Fruit fly (Drosophila melanogaster) whole organism, embryonic: ENCODE results near the gene Cap-D2.

Source experiments
- B-H2 ChIP-seq: fragments of 200-800 bp; sonication (Bioruptor generic); optimal IDR thresholded peaks from 2 replicates; lab custom pipeline; 2018; ENCODE audit warnings: missing biosample characterization, mild to moderate bottlenecking, missing genetic modification characterization
- Bdp1 ChIP-seq: fragments of 200-800 bp; sonication (Bioruptor generic); optimal IDR thresholded peaks from 3 replicates; lab custom pipeline; 2016; ENCODE audit warnings: missing biosample characterization, missing genetic modification characterization
- BtbVII ChIP-seq: fragments of 200-800 bp; sonication (Bioruptor generic); optimal IDR thresholded peaks from 3 replicates; lab custom pipeline; 2017; ENCODE audit warnings: missing biosample characterization, mild to moderate bottlenecking, missing genetic modification characterization
- CG1024 ChIP-seq: fragments of 200-800 bp; sonication (Bioruptor generic); IDR thresholded peaks from 2 replicates; pipeline ENCODE4 v1.3.6; 2022; ENCODE audit warnings: missing biosample characterization, missing genetic modification characterization
- CG11085 ChIP-seq: fragments of 200-800 bp; sonication (Bioruptor generic); IDR thresholded peaks from 2 replicates; pipeline ENCODE4 v1.3.6; 2022; ENCODE audit warnings: missing biosample characterization, missing genetic modification characterization
- CG12155 ChIP-seq: fragments of 200-800 bp; sonication (Bioruptor generic); optimal IDR thresholded peaks from 3 replicates; lab custom pipeline; 2016; ENCODE audit warnings: missing biosample characterization, missing genetic modification characterization
- CG1233 ChIP-seq: fragments of 200-800 bp; sonication (Bioruptor generic); optimal IDR thresholded peaks from 4 replicates; lab custom pipeline; 2018; ENCODE audit warnings: missing biosample characterization, mild to moderate bottlenecking, missing genetic modification characterization
- CG12391 ChIP-seq: fragments of 200-800 bp; sonication (Bioruptor generic); optimal IDR thresholded peaks from 3 replicates; lab custom pipeline; 2018; ENCODE audit warnings: missing biosample characterization, mild to moderate bottlenecking, missing genetic modification characterization, moderate library complexity
- CG12659 ChIP-seq: fragments of 200-800 bp; sonication (Bioruptor generic); optimal IDR thresholded peaks from 3 replicates; lab custom pipeline; 2017; ENCODE audit warnings: mild to moderate bottlenecking, missing biosample characterization, missing genetic modification reagents, missing genetic modification characterization
- CG15011 ChIP-seq: fragments of 200-800 bp; sonication (Bioruptor generic); optimal IDR thresholded peaks from 3 replicates; lab custom pipeline; 2018; ENCODE audit warnings: missing biosample characterization, mild to moderate bottlenecking, missing genetic modification characterization
- CG1602 ChIP-seq: fragments of 200-800 bp; sonication (Bioruptor generic); optimal IDR thresholded peaks from 3 replicates; lab custom pipeline; 2016; ENCODE audit warnings: missing biosample characterization, missing genetic modification characterization
- CG1603 ChIP-seq: fragments of 200-800 bp; sonication (Bioruptor generic); optimal IDR thresholded peaks from 2 replicates; lab custom pipeline; 2019; ENCODE audit warnings: missing biosample characterization, mild to moderate bottlenecking, missing genetic modification characterization, moderate library complexity
- CG17385 ChIP-seq: fragments of 200-800 bp; sonication (Bioruptor generic); optimal IDR thresholded peaks from 3 replicates; lab custom pipeline; 2018; ENCODE audit warnings: missing biosample characterization, mild to moderate bottlenecking, missing genetic modification characterization
- CG2120 ChIP-seq: fragments of 200-800 bp; sonication (Bioruptor generic); optimal IDR thresholded peaks from 3 replicates; lab custom pipeline; 2016; ENCODE audit warnings: missing biosample characterization, missing genetic modification characterization
- CG3065 ChIP-seq: fragments of 200-800 bp; sonication (Bioruptor generic); optimal IDR thresholded peaks from 2 replicates; lab custom pipeline; 2016; ENCODE audit warnings: missing biosample characterization, missing genetic modification characterization
- CG31365 ChIP-seq: fragments of 200-800 bp; sonication (Bioruptor generic); optimal IDR thresholded peaks from 2 replicates; lab custom pipeline; 2018; ENCODE audit warnings: missing biosample characterization, mild to moderate bottlenecking, missing genetic modification characterization
- CG3847 ChIP-seq: fragments of 200-800 bp; sonication (Bioruptor generic); IDR thresholded peaks from 2 replicates; pipeline ENCODE4 v1.3.6; 2022; ENCODE audit warnings: missing biosample characterization, missing genetic modification characterization
- CG4424 ChIP-seq: fragments of 200-800 bp; sonication (Bioruptor generic); optimal IDR thresholded peaks from 3 replicates; lab custom pipeline; 2016; ENCODE audit warnings: missing biosample characterization, missing genetic modification characterization
- CG6765 ChIP-seq: fragments of 200-800 bp; sonication (Bioruptor generic); optimal IDR thresholded peaks from 3 replicates; lab custom pipeline; 2017; ENCODE audit warnings: missing biosample characterization, mild to moderate bottlenecking, missing genetic modification characterization
- CG8089 ChIP-seq: fragments of 200-800 bp; sonication (Bioruptor generic); optimal IDR thresholded peaks from 3 replicates; lab custom pipeline; 2016; ENCODE audit warnings: missing biosample characterization, missing genetic modification characterization
- CG9932 ChIP-seq: fragments of 200-800 bp; sonication (Bioruptor generic); IDR thresholded peaks from 2 replicates; pipeline ENCODE4 v1.3.6; 2022; ENCODE audit warnings: missing biosample characterization, missing genetic modification characterization
- Doc2 ChIP-seq: fragments of 200-800 bp; sonication (Bioruptor generic); IDR thresholded peaks from 2 replicates; pipeline ENCODE4 v1.3.6; 2022; ENCODE audit warnings: missing biosample characterization, missing genetic modification characterization
- ERR ChIP-seq: fragments of 200-800 bp; sonication (Bioruptor generic); optimal IDR thresholded peaks from 2 replicates; lab custom pipeline; 2016; ENCODE audit warnings: missing biosample characterization, missing genetic modification characterization
- Fer3 ChIP-seq: fragments of 200-800 bp; sonication (Bioruptor generic); optimal IDR thresholded peaks from 2 replicates; lab custom pipeline; 2018; ENCODE audit warnings: missing biosample characterization, mild to moderate bottlenecking, missing genetic modification characterization, moderate library complexity
- Hr78 ChIP-seq, 2 experiments: fragments of 200-800 bp in 1 of 2; fragments of >200 bp in 1 of 2; sonication (Bioruptor generic) in 1 of 2; optimal IDR thresholded peaks; 2 replicates each; lab custom pipeline; 2017 to 2019; ENCODE audit warnings: missing biosample characterization in 2 of 2, missing genetic modification characterization in 2 of 2, mild to moderate bottlenecking in 1 of 2, moderate library complexity in 1 of 2
- Hsf ChIP-seq: fragments of 200-800 bp; sonication (Bioruptor generic); optimal IDR thresholded peaks from 3 replicates; lab custom pipeline; 2016; ENCODE audit warnings: missing biosample characterization, missing genetic modification characterization
- Jarid2 ChIP-seq: fragments of 200-800 bp; sonication (Bioruptor generic); optimal IDR thresholded peaks from 3 replicates; lab custom pipeline; 2017; ENCODE audit warnings: mild to moderate bottlenecking, missing biosample characterization, missing genetic modification reagents, missing genetic modification characterization
- Meics ChIP-seq: fragments of 200-800 bp; sonication (Bioruptor generic); optimal IDR thresholded peaks from 2 replicates; lab custom pipeline; 2017; ENCODE audit warnings: missing biosample characterization, mild to moderate bottlenecking, missing genetic modification characterization
- Nf-YB ChIP-seq: fragments of 200-800 bp; sonication (Bioruptor generic); optimal IDR thresholded peaks from 3 replicates; lab custom pipeline; 2019; ENCODE audit warnings: missing biosample characterization, mild to moderate bottlenecking, missing genetic modification characterization, moderate library complexity
- Nf-YC ChIP-seq: fragments of 200-800 bp; optimal IDR thresholded peaks from 3 replicates; lab custom pipeline; 2019; ENCODE audit warnings: missing biosample characterization, mild to moderate bottlenecking, missing genetic modification characterization, moderate library complexity
- Trl ChIP-seq, 3 experiments: fragments of >200 bp in 2 of 3; fragments of 200-800 bp in 1 of 3; sonication (Bioruptor generic) in 1 of 3; optimal IDR thresholded peaks; 2 replicates in 1 of 3; 3 replicates in 2 of 3; lab custom pipeline; 2016 to 2017; ENCODE audit warnings: missing biosample characterization in 1 of 3, missing genetic modification characterization in 1 of 3
- bbx ChIP-seq: fragments of 200-800 bp; sonication (Bioruptor generic); IDR thresholded peaks from 2 replicates; pipeline ENCODE4 v1.3.6; 2022; ENCODE audit warnings: missing biosample characterization, missing genetic modification characterization; ENCODE audit not compliant: partially characterized antibody
- cg ChIP-seq: fragments of 200-800 bp; sonication (Bioruptor generic); optimal IDR thresholded peaks from 3 replicates; lab custom pipeline; 2019; ENCODE audit warnings: missing biosample characterization, mild to moderate bottlenecking, missing genetic modification characterization, moderate library complexity
- chif ChIP-seq, 2 experiments: fragments of 200-800 bp; sonication (Bioruptor generic); optimal IDR thresholded peaks; 3 replicates each; lab custom pipeline; 2016; ENCODE audit warnings: missing biosample characterization in 2 of 2, missing genetic modification characterization in 2 of 2
- chinmo ChIP-seq: fragments of 200-800 bp; sonication (Bioruptor generic); IDR thresholded peaks from 4 replicates; pipeline ENCODE4 v1.3.6; 2022; ENCODE audit warnings: missing biosample characterization, missing genetic modification characterization; ENCODE audit not compliant: partially characterized antibody
- crp ChIP-seq, 2 experiments: fragments of 200-800 bp; sonication (Bioruptor generic); optimal IDR thresholded peaks; 2 replicates in 1 of 2; 3 replicates in 1 of 2; lab custom pipeline; 2017; ENCODE audit warnings: missing biosample characterization in 2 of 2, missing genetic modification characterization in 2 of 2, mild to moderate bottlenecking in 1 of 2, moderate library complexity in 1 of 2
- dimm ChIP-seq: fragments of 200-800 bp; sonication (Bioruptor generic); IDR thresholded peaks from 2 replicates; pipeline ENCODE4 v1.3.6; 2022; ENCODE audit warnings: missing biosample characterization, missing genetic modification characterization
- ftz-f1 ChIP-seq: fragments of 200-800 bp; sonication (Bioruptor generic); optimal IDR thresholded peaks from 2 replicates; lab custom pipeline; 2016; ENCODE audit warnings: missing biosample characterization, missing genetic modification characterization
- gro ChIP-seq: fragments of 200-800 bp; sonication (Bioruptor generic); optimal IDR thresholded peaks from 2 replicates; lab custom pipeline; 2016; ENCODE audit warnings: missing biosample characterization, missing genetic modification characterization
- gt ChIP-seq: fragments of 200-800 bp; sonication (Bioruptor generic); IDR thresholded peaks from 2 replicates; pipeline ENCODE4 v1.3.6; 2022; ENCODE audit warnings: missing biosample characterization, missing genetic modification characterization
- ind ChIP-seq: fragments of 200-800 bp; sonication (Bioruptor generic); optimal IDR thresholded peaks from 3 replicates; lab custom pipeline; 2016; ENCODE audit warnings: missing biosample characterization, missing genetic modification characterization
- maf-S ChIP-seq: fragments of 200-800 bp; sonication (Bioruptor generic); optimal IDR thresholded peaks from 2 replicates; lab custom pipeline; 2016; ENCODE audit warnings: missing biosample characterization, missing genetic modification characterization
- mam ChIP-seq: fragments of 200-800 bp; sonication (Bioruptor generic); optimal IDR thresholded peaks from 3 replicates; lab custom pipeline; 2016; ENCODE audit warnings: missing biosample characterization, missing genetic modification characterization
- mirr ChIP-seq: fragments of 200-800 bp; sonication (Bioruptor generic); optimal IDR thresholded peaks from 3 replicates; lab custom pipeline; 2018; ENCODE audit warnings: missing biosample characterization, mild to moderate bottlenecking, missing genetic modification characterization
- repo ChIP-seq: fragments of 200-800 bp; sonication (Bioruptor generic); optimal IDR thresholded peaks from 2 replicates; lab custom pipeline; 2016; ENCODE audit warnings: missing biosample characterization, missing genetic modification characterization
- sc ChIP-seq, 3 experiments: fragments of >200 bp in 2 of 3; fragments of 200-800 bp in 1 of 3; sonication (Bioruptor generic) in 1 of 3; optimal IDR thresholded peaks; 2 replicates in 2 of 3; 3 replicates in 1 of 3; lab custom pipeline; 2017; ENCODE audit warnings: mild to moderate bottlenecking in 1 of 3, missing biosample characterization in 1 of 3, missing genetic modification characterization in 1 of 3, missing genetic modification reagents in 1 of 3
- sisA ChIP-seq: fragments of 200-800 bp; sonication (Bioruptor generic); IDR thresholded peaks from 2 replicates; pipeline ENCODE4 v1.3.6; 2022; ENCODE audit warnings: missing biosample characterization, missing genetic modification characterization
- sug ChIP-seq: fragments of 200-800 bp; optimal IDR thresholded peaks from 2 replicates; lab custom pipeline; 2019; ENCODE audit warnings: missing biosample characterization, mild to moderate bottlenecking, missing genetic modification characterization, moderate library complexity
- vvl ChIP-seq: fragments of 200-800 bp; sonication (Bioruptor generic); IDR thresholded peaks from 2 replicates; pipeline ENCODE4 v1.3.6; 2022; ENCODE audit warnings: missing biosample characterization, missing genetic modification characterization

Gene Cap-D2

DNA sequence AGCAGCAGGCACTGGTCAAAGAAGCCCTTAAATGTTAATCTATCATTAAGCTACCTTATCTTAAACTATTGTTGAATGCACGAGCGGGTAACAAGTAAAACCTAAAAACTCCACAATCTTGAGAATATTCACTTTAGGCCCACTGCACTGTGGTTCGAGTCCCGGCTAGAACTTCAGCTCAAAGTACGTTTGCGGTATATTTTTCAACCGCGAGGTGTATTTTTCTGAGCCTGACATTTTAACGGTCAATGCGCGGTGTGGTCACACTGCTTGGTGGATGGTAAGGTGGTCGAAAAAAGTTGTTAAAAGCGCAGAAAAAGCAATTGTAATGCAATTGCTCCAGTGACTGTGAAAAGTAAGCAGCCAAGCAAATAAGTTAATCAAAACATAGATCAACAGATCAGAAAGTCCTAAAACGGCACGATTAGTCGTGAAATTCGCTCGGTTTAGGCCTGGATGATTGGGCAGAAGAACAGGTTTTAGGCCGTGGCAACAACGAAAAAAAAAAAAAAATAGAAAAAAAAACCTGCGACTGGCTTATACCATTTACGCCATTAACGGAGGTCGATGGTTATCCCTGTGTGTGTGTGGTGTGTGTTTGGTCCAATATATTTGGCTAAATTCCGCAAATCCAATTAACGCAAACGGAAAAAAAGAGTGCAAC, 50.3 kb downstream of the Cap-D2 start, which contains the start of gene Kul (continued):
- TF ChIP-seq sisA, result no peak
- TF ChIP-seq Fer3, result no peak
- TF ChIP-seq CG1233 (GFP tag; lab: Kevin White, UChicago), result peak; percentile 11
- TF ChIP-seq CG15011 (GFP tag; lab: Kevin White, UChicago), result no peak
- TF ChIP-seq CG8089 (GFP tag; lab: Kevin White, UChicago), result no peak
- TF ChIP-seq CG1024 (GFP tag; lab: Robert Waterston, UW), result no peak
- TF ChIP-seq Hr78 (GFP tag; optimal IDR thresholded peaks at IDR 0.05; lab: Kevin White, UChicago), result no peak
- peak; percentile 29; the same call in 1 of the 2 replicates for TF ChIP-seq CG9932
- TF ChIP-seq gt, result no peak
- TF ChIP-seq CG1602 (GFP tag; lab: Kevin White, UChicago), result no peak
- TF ChIP-seq repo (GFP tag; lab: Kevin White, UChicago), result no peak
- TF ChIP-seq Hsf, result no peak
- TF ChIP-seq gro (GFP tag; lab: Kevin White, UChicago), result no peak
- TF ChIP-seq CG12659 (GFP tag; lab: Kevin White, UChicago), result peak; percentile 55
- TF ChIP-seq CG6765 (GFP tag; lab: Kevin White, UChicago), result no peak
- no peak for TF ChIP-seq crp (GFP tag; optimal IDR thresholded peaks at IDR 0.05; lab: Kevin White, UChicago)
- TF ChIP-seq B-H2 (GFP tag; lab: Kevin White, UChicago), result no peak
- TF ChIP-seq CG2120 (GFP tag; lab: Kevin White, UChicago), result peak; percentile 23
- TF ChIP-seq BtbVII (GFP tag; lab: Kevin White, UChicago), result no peak
- TF ChIP-seq CG3065 (GFP tag; lab: Kevin White, UChicago), result no peak
- TF ChIP-seq ftz-f1 (GFP tag; lab: Kevin White, UChicago), result no peak
- no peak for TF ChIP-seq sug (tag; lab: Kevin White, UChicago)

dm6 chr3R:29726277-29726676, 50.8 kb downstream of the Cap-D2 start:
- TF ChIP-seq CG12391 (tag; lab: Kevin White, UChicago) (no peak), CG17385 (GFP tag; lab: Kevin White, UChicago) (peak; percentile 76), CG12155 (GFP tag; lab: Kevin White, UChicago) (no peak), ind (GFP tag; lab: Kevin White, UChicago) (no peak), CG11085 (GFP tag; lab: Robert Waterston, UW) (no peak), maf-S (no peak), sc (optimal IDR thresholded peaks at IDR 0.05; lab: Kevin White, UChicago) (no peak), sc (GFP tag; optimal IDR thresholded peaks at IDR 0.05; lab: Kevin White, UChicago) (no peak), Doc2 (GFP tag; lab: Robert Waterston, UW) (no peak), CG4424 (GFP tag; lab: Kevin White, UChicago) (no peak), Meics (GFP tag; lab: Kevin White, UChicago) (no peak), Trl (optimal IDR thresholded peaks at IDR 0.05; lab: Kevin White, UChicago) (peak; percentile 33 to 53), Trl (GFP tag; optimal IDR thresholded peaks at IDR 0.05; lab: Kevin White, UChicago) (no peak), mam (GFP tag; lab: Kevin White, UChicago) (no peak), bbx (GFP tag; lab: Robert Waterston, UW) (no peak), vvl (GFP tag; lab: Robert Waterston, UW) (peak; percentile 38; the same call in 1 of the 2 replicates), Nf-YC (tag; lab: Kevin White, UChicago) (peak; percentile 75), Nf-YB (GFP tag; lab: Kevin White, UChicago) (peak; percentile 76), chif (GFP tag; optimal IDR thresholded peaks at IDR 0.05; lab: Kevin White, UChicago) (no peak), Jarid2 (GFP tag; lab: Kevin White, UChicago) (no peak), CG1603 (tag; lab: Kevin White, UChicago) (no peak), dimm (no peak), mirr (GFP tag; lab: Kevin White, UChicago) (no peak), CG3847 (no peak), CG6765 (GFP tag; lab: Kevin White, UChicago) (no peak), ERR (GFP tag; lab: Kevin White, UChicago) (no peak), chinmo (GFP tag; lab: Robert Waterston, UW) (0 out of 4 replicates have a peak, but pooled peaks have one; percentile 52), cg (GFP tag; lab: Kevin White, UChicago) (peak; percentile 67), CG31365 (tag; lab: Kevin White, UChicago) (no peak), Bdp1 (GFP tag; lab: Kevin White, UChicago) (no peak)
